Worm (Caenorhabditis elegans): ENCODE data around the gene H13N06.7.

DNA sequence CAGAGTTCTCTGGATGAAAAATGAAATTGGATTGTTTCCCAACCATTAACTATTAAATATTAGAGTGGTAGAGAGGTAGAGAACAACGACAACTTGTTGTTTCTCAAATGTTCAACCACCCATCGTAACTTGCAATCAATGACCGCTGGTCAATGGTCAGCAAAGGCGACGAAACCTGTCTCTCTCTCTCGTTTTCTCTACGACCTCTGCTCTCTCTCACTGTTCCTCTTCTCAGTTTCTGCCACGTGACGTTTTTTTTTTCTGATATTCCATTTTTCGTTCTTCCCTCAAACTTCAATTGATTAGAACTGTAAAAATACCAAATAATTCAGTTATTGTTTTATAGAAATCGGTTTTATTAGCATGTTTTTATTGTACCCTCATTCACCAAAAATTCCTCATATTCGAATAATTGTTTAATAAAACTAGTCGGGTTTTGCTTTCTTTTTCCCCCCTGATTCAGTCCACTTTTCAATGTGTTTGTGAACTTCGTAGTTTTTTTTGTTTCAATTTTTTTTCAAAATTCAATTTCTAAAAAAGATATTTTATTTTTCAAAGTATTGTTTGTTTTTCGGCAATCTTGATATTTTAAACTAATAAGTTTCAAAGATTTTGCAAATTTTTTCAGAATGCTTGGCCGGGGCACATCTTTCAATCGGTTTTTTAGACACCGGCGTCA is 5.9 kb upstream of the H13N06.7 start, which contains the start of gene suox-1:
- TF ChIP-seq madf-8 (GFP tag; conservative IDR thresholded peaks at IDR 0.05): no peak
- no peak for TF ChIP-seq F49E8.2 (tag; optimal IDR thresholded peaks at IDR 0.05; ENCODE audit: insufficient read depth)
